Worm (Caenorhabditis elegans) whole organism, mixed stage, embryonic: ENCODE results near the gene suex-2.

ENCODE experiments used
- nhr-237 ChIP-seq: fragments of 150-350 bp; optimal IDR thresholded peaks from 2 replicates; lab custom pipeline; 2014; ENCODE audit warnings: missing biosample characterization, missing genetic modification characterization
- ztf-11 ChIP-seq: fragments of 150-350 bp; optimal IDR thresholded peaks from 2 replicates; lab custom pipeline; 2014; ENCODE audit warnings: missing biosample characterization, missing genetic modification characterization

The suex-2 gene

DNA sequence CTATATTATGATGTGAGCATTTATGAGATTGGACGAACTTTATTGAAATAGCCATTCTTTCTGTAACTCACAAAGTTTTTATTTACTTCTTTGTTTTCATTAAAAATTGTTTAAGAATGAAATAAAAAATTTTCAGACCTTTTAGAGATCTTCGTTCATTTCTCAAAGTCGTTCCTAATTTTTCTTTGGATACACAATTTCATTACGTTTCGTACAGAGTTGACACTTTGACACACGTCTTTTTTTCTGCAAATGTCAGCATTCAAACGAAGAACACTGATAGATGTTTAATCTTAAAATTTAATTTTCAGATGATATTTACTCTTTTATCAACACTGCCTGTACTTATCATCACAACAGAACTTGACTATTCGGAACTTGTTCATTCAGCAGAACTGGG, 48.4 kb downstream of the suex-2 start, which contains the start of gene acc-2:
Gene acc-2, plus strand, starts transcription at position 301 of the 400 bp plus-strand sequence.
- TF ChIP-seq nhr-237 (tag; lab: Kevin White, UChicago) (no peak), ztf-11 (tag; lab: Kevin White, UChicago) (no peak)
